Fruit fly (Drosophila melanogaster) whole organism, embryonic: ENCODE data around the gene CG5171.

ENCODE experiments used
- Adf1 ChIP-seq: fragments of 200-800 bp; sonication (Bioruptor generic); IDR thresholded peaks from 2 replicates; pipeline ENCODE4 v1.3.6; 2022; ENCODE audit warnings: missing biosample characterization, missing genetic modification characterization
- Asciz ChIP-seq: fragments of 200-800 bp; sonication (Bioruptor generic); optimal IDR thresholded peaks from 2 replicates; lab custom pipeline; 2017; ENCODE audit warnings: missing biosample characterization, mild to moderate bottlenecking, missing genetic modification characterization, missing genetic modification reagents
- Atf3 ChIP-seq: fragments of 200-800 bp; sonication (Bioruptor generic); optimal IDR thresholded peaks from 3 replicates; lab custom pipeline; 2016; ENCODE audit warnings: missing biosample characterization, missing genetic modification characterization
- Atf6 ChIP-seq: fragments of 200-800 bp; sonication (Bioruptor generic); IDR thresholded peaks from 2 replicates; pipeline ENCODE4 v1.3.6; 2022; ENCODE audit warnings: missing biosample characterization, missing genetic modification characterization
- BtbVII ChIP-seq: fragments of 200-800 bp; sonication (Bioruptor generic); optimal IDR thresholded peaks from 3 replicates; lab custom pipeline; 2017; ENCODE audit warnings: missing biosample characterization, mild to moderate bottlenecking, missing genetic modification characterization
- CG11247 ChIP-seq: fragments of 200-800 bp; sonication (Bioruptor generic); IDR thresholded peaks from 2 replicates; pipeline ENCODE4 v1.3.6; 2022; ENCODE audit warnings: missing biosample characterization, missing genetic modification characterization
- CG11504 ChIP-seq: fragments of 200-800 bp; sonication (Bioruptor generic); optimal IDR thresholded peaks from 3 replicates; lab custom pipeline; 2019; ENCODE audit warnings: missing biosample characterization, mild to moderate bottlenecking, missing genetic modification characterization, moderate library complexity
- CG13775 ChIP-seq: fragments of 200-800 bp; sonication (Bioruptor generic); optimal IDR thresholded peaks from 3 replicates; lab custom pipeline; 2017; ENCODE audit warnings: missing biosample characterization, mild to moderate bottlenecking, missing genetic modification characterization
- CG15479 ChIP-seq: fragments of 200-800 bp; sonication (Bioruptor generic); optimal IDR thresholded peaks from 3 replicates; lab custom pipeline; 2019; ENCODE audit warnings: missing biosample characterization, mild to moderate bottlenecking, missing genetic modification characterization, moderate library complexity
- CG16813 ChIP-seq: fragments of 200-800 bp; sonication (Bioruptor generic); IDR thresholded peaks from 3 replicates; pipeline ENCODE4 v1.3.6; 2022; ENCODE audit warnings: missing biosample characterization, missing genetic modification characterization; ENCODE audit not compliant: partially characterized antibody
- CG1792 ChIP-seq: fragments of 200-800 bp; sonication (Bioruptor generic); optimal IDR thresholded peaks from 2 replicates; lab custom pipeline; 2016; ENCODE audit warnings: missing biosample characterization, missing genetic modification characterization
- CG2889 ChIP-seq: fragments of 200-800 bp; sonication (Bioruptor generic); IDR thresholded peaks from 3 replicates; pipeline ENCODE4 v1.3.6; 2022; ENCODE audit warnings: missing biosample characterization, missing genetic modification characterization
- CG3163 ChIP-seq: fragments of 200-800 bp; sonication (Bioruptor generic); optimal IDR thresholded peaks from 3 replicates; lab custom pipeline; 2016; ENCODE audit warnings: missing biosample characterization, missing genetic modification characterization
- CG32532 ChIP-seq: fragments of 200-800 bp; sonication (Bioruptor generic); IDR thresholded peaks from 2 replicates; pipeline ENCODE4 v1.3.6; 2022; ENCODE audit warnings: missing biosample characterization, missing genetic modification characterization
- CG34376 ChIP-seq: fragments of 200-800 bp; sonication (Bioruptor generic); optimal IDR thresholded peaks from 2 replicates; lab custom pipeline; 2018; ENCODE audit warnings: missing biosample characterization, mild to moderate bottlenecking, missing genetic modification characterization
- CG3726 ChIP-seq: fragments of 200-800 bp; sonication (Bioruptor generic); IDR thresholded peaks from 3 replicates; pipeline ENCODE4, ENCODE4 v1.3.6; 2022; ENCODE audit warnings: missing biosample characterization, missing genetic modification characterization
- CG5953 ChIP-seq: fragments of 200-800 bp; sonication (Bioruptor generic); IDR thresholded peaks from 2 replicates; pipeline ENCODE4 v1.3.6; 2022; ENCODE audit warnings: missing biosample characterization, missing genetic modification characterization
- CG6175 ChIP-seq: fragments of 200-800 bp; sonication (Bioruptor generic); IDR thresholded peaks from 3 replicates; pipeline ENCODE4 v1.3.6; 2022; ENCODE audit warnings: missing biosample characterization, missing genetic modification characterization
- CG8089 ChIP-seq: fragments of 200-800 bp; sonication (Bioruptor generic); optimal IDR thresholded peaks from 3 replicates; lab custom pipeline; 2016; ENCODE audit warnings: missing biosample characterization, missing genetic modification characterization
- CG8478 ChIP-seq: fragments of >200 bp; optimal IDR thresholded peaks from 2 replicates; lab custom pipeline; 2018
- CG9932 ChIP-seq: fragments of 200-800 bp; sonication (Bioruptor generic); IDR thresholded peaks from 2 replicates; pipeline ENCODE4 v1.3.6; 2022; ENCODE audit warnings: missing biosample characterization, missing genetic modification characterization
- Dad ChIP-seq: fragments of 200-800 bp; sonication (Bioruptor generic); optimal IDR thresholded peaks from 3 replicates; lab custom pipeline; 2016; ENCODE audit warnings: missing biosample characterization, missing genetic modification characterization
- Dref ChIP-seq: fragments of 200-800 bp; sonication (Bioruptor generic); IDR thresholded peaks from 2 replicates; pipeline ENCODE4 v1.3.6; 2022; ENCODE audit warnings: missing biosample characterization, missing genetic modification characterization
- Gsc ChIP-seq: fragments of 200-800 bp; sonication (Bioruptor generic); IDR thresholded peaks from 2 replicates; pipeline ENCODE4 v1.3.6; 2022; ENCODE audit warnings: missing biosample characterization, missing genetic modification characterization
- MTF-1 ChIP-seq: fragments of 200-800 bp; sonication (Bioruptor generic); optimal IDR thresholded peaks from 2 replicates; lab custom pipeline; 2018; ENCODE audit warnings: missing biosample characterization, mild to moderate bottlenecking, missing genetic modification characterization, borderline replicate concordance
- Med ChIP-seq: fragments of 200-800 bp; sonication (Bioruptor generic); peaks from one replicate; lab custom pipeline; 2016; ENCODE audit warnings: missing biosample characterization, missing genetic modification characterization, mild to moderate bottlenecking, inconsistent platforms, moderate library complexity
- Mes4 ChIP-seq: fragments of 200-800 bp; sonication (Bioruptor generic); optimal IDR thresholded peaks from 2 replicates; lab custom pipeline; 2016; ENCODE audit warnings: missing biosample characterization, missing genetic modification characterization
- Optix ChIP-seq: fragments of 200-800 bp; sonication (Bioruptor generic); IDR thresholded peaks from 3 replicates; pipeline ENCODE4 v1.3.6; 2022; ENCODE audit warnings: missing biosample characterization, missing genetic modification characterization
- Pdp1 ChIP-seq, 2 experiments: fragments of 200-800 bp; sonication (Bioruptor generic); optimal IDR thresholded peaks; 3 replicates each; lab custom pipeline; 2016; ENCODE audit warnings: missing biosample characterization in 2 of 2, missing genetic modification characterization in 2 of 2, mild to moderate bottlenecking in 1 of 2, moderate library complexity in 1 of 2
- Six4 ChIP-seq: fragments of 200-800 bp; sonication (Bioruptor generic); optimal IDR thresholded peaks from 2 replicates; lab custom pipeline; 2016; ENCODE audit warnings: missing biosample characterization, missing genetic modification characterization
- Sox100B ChIP-seq: fragments of 200-800 bp; sonication (Bioruptor generic); optimal IDR thresholded peaks from 3 replicates; lab custom pipeline; 2018; ENCODE audit warnings: missing biosample characterization, mild to moderate bottlenecking, missing genetic modification characterization
- Sry-β ChIP-seq: fragments of 200-800 bp; sonication (Bioruptor generic); optimal IDR thresholded peaks from 2 replicates; lab custom pipeline; 2018; ENCODE audit warnings: missing biosample characterization, mild to moderate bottlenecking, missing genetic modification characterization, moderate library complexity
- Ssrp ChIP-seq: fragments of 200-800 bp; sonication (Bioruptor generic); optimal IDR thresholded peaks from 2 replicates; lab custom pipeline; 2018; ENCODE audit warnings: missing biosample characterization, mild to moderate bottlenecking, missing genetic modification characterization, moderate library complexity
- ab ChIP-seq: fragments of 200-800 bp; sonication (Bioruptor generic); optimal IDR thresholded peaks from 2 replicates; lab custom pipeline; 2016; ENCODE audit warnings: missing biosample characterization, missing genetic modification characterization
- br ChIP-seq: fragments of >200 bp; optimal IDR thresholded peaks from 2 replicates; lab custom pipeline; 2017
- chm ChIP-seq: fragments of 200-800 bp; sonication (Bioruptor generic); IDR thresholded peaks from 2 replicates; pipeline ENCODE4 v1.3.6; 2022; ENCODE audit warnings: missing biosample characterization, missing genetic modification characterization
- crol ChIP-seq: fragments of 200-800 bp; sonication (Bioruptor generic); IDR thresholded peaks from 2 replicates; pipeline ENCODE4 v1.3.6; 2022; ENCODE audit warnings: missing biosample characterization, missing genetic modification characterization
- dimm ChIP-seq: fragments of 200-800 bp; sonication (Bioruptor generic); IDR thresholded peaks from 2 replicates; pipeline ENCODE4 v1.3.6; 2022; ENCODE audit warnings: missing biosample characterization, missing genetic modification characterization
- eve ChIP-seq, 2 experiments: fragments of >200 bp; optimal IDR thresholded peaks; 2 replicates each; lab custom pipeline; 2017; ENCODE audit warnings: missing biosample characterization in 2 of 2, missing genetic modification characterization in 2 of 2
- exex ChIP-seq: fragments of 200-800 bp; sonication (Bioruptor generic); optimal IDR thresholded peaks from 4 replicates; lab custom pipeline; 2018; ENCODE audit warnings: missing biosample characterization, mild to moderate bottlenecking, missing genetic modification characterization, moderate library complexity
- fd102C ChIP-seq: fragments of 200-800 bp; sonication (Bioruptor generic); optimal IDR thresholded peaks from 2 replicates; lab custom pipeline; 2018; ENCODE audit warnings: missing biosample characterization, mild to moderate bottlenecking, missing genetic modification characterization, moderate library complexity
- ftz-f1 ChIP-seq: fragments of 200-800 bp; sonication (Bioruptor generic); optimal IDR thresholded peaks from 2 replicates; lab custom pipeline; 2016; ENCODE audit warnings: missing biosample characterization, missing genetic modification characterization
- gem ChIP-seq: fragments of 200-800 bp; sonication (Bioruptor generic); optimal IDR thresholded peaks from 2 replicates; lab custom pipeline; 2019; ENCODE audit warnings: missing biosample characterization, mild to moderate bottlenecking, missing genetic modification characterization, moderate library complexity
- klu ChIP-seq: fragments of 200-800 bp; sonication (Bioruptor generic); IDR thresholded peaks from 2 replicates; pipeline ENCODE4 v1.3.6; 2022; ENCODE audit warnings: missing biosample characterization, missing genetic modification characterization
- pan ChIP-seq, 4 experiments: fragments of >200 bp in 3 of 4; fragments of 200-800 bp in 1 of 4; sonication (Bioruptor generic) in 1 of 4; optimal IDR thresholded peaks in 3 of 4; IDR thresholded peaks in 1 of 4; 2 replicates each; pipeline versions ENCODE4 v1.3.6 to Lab custom; 2017 to 2022; ENCODE audit warnings: missing biosample characterization in 2 of 4, missing genetic modification characterization in 2 of 4, mixed read lengths in 1 of 4
- ro ChIP-seq: fragments of 200-800 bp; sonication (Bioruptor generic); IDR thresholded peaks from 2 replicates; pipeline ENCODE4 v1.3.6; 2022; ENCODE audit warnings: missing biosample characterization, missing genetic modification characterization
- slou ChIP-seq: fragments of 200-800 bp; sonication (Bioruptor generic); optimal IDR thresholded peaks from 3 replicates; lab custom pipeline; 2016; ENCODE audit warnings: missing biosample characterization, missing genetic modification characterization
- tap ChIP-seq: fragments of 200-800 bp; optimal IDR thresholded peaks from 3 replicates; lab custom pipeline; 2019; ENCODE audit warnings: missing biosample characterization, mild to moderate bottlenecking, missing genetic modification characterization, moderate library complexity
- tgo ChIP-seq: fragments of 200-800 bp; sonication (Bioruptor generic); IDR thresholded peaks from 3 replicates; pipeline ENCODE4 v1.3.6; 2022; ENCODE audit warnings: missing biosample characterization, missing genetic modification characterization
- toy ChIP-seq: fragments of 200-800 bp; sonication (Bioruptor generic); IDR thresholded peaks from 2 replicates; pipeline ENCODE4 v1.3.6; 2022; ENCODE audit warnings: missing biosample characterization, missing genetic modification characterization
- vfl ChIP-seq: fragments of 200-800 bp; sonication (Bioruptor generic); optimal IDR thresholded peaks from 2 replicates; lab custom pipeline; 2016; ENCODE audit warnings: missing biosample characterization, missing genetic modification characterization

The CG5171 gene

DNA sequence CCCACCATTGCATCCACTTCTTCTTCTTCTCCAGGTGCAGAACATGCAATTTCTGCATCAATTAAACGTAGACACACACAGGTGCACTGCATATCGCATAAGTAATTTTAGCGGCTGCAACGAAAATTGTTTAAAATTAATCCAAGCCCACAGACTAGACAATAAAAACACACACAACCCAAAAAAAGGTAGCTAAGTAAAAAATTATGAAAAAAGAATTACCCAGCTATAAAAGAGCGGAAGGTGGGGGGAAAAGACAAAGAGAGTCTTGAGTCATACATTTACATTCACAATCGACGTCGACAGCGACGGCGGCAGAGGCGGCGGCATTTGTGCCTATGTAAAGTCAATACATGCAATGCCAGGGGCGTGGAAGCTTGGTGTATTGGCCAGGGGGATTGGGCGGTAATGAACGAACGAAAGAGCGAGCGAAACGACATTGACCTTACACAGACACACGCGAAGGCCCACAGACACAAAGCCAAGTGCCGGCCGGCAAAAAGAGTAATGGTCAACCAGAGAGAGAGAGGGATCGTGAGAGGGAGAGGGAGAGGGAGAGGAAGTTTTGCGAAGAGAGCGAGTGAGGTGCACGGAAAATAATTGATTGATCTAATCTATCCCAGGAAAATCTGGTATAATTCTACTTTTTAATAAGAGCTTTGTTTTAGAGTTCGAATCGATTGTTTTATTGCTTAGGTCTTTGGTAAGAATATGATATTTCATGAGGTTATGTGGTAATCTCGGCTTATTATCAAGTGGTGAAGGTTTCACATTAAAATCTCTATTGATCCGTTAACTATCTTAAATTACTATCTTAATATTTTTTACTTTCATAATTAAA lies 17.2 kb downstream of the CG5171 start (continued):
- no peak for TF ChIP-seq Atf3 (GFP tag; lab: Kevin White, UChicago)
- TF ChIP-seq CG3163 (GFP tag; lab: Kevin White, UChicago): peak; percentile 46
- no peak for TF ChIP-seq Optix (GFP tag; lab: Robert Waterston, UW)
- no peak for TF ChIP-seq fd102C (GFP tag; lab: Kevin White, UChicago)
- 0 out of 2 replicates have a peak, but pooled peaks have one; percentile 18 for TF ChIP-seq CG9932 (GFP tag; lab: Robert Waterston, UW)
- no peak for TF ChIP-seq vfl (GFP tag; lab: Kevin White, UChicago)
- TF ChIP-seq toy (GFP tag; lab: Robert Waterston, UW): no peak
- no peak for TF ChIP-seq tap (tag; lab: Kevin White, UChicago)
- TF ChIP-seq klu (GFP tag; lab: Robert Waterston, UW): no peak
- TF ChIP-seq Med: peak; percentile 81
- TF ChIP-seq exex (tag; lab: Kevin White, UChicago): no peak
- peak; percentile 26 for TF ChIP-seq gem (tag; lab: Kevin White, UChicago)
- TF ChIP-seq ab: no peak
- TF ChIP-seq Mes4 (GFP tag; lab: Kevin White, UChicago): no peak
- no peak for TF ChIP-seq Ssrp (tag; lab: Kevin White, UChicago)
- TF ChIP-seq Gsc (GFP tag; lab: Robert Waterston, UW): no peak
- TF ChIP-seq CG2889 (GFP tag; lab: Robert Waterston, UW): no peak
- TF ChIP-seq CG3726 (GFP tag; lab: Robert Waterston, UW): no peak
- no peak for TF ChIP-seq CG5953 (GFP tag; lab: Robert Waterston, UW)
- no peak for TF ChIP-seq ro (GFP tag; lab: Robert Waterston, UW)
- no peak for TF ChIP-seq Asciz (GFP tag; lab: Kevin White, UChicago)
- no peak for TF ChIP-seq Pdp1 (GFP tag; optimal IDR thresholded peaks at IDR 0.05; lab: Kevin White, UChicago)
- TF ChIP-seq CG6175: no peak
- TF ChIP-seq CG1792 (GFP tag; lab: Kevin White, UChicago): no peak
- TF ChIP-seq crol: peak; percentile 84
- no peak for TF ChIP-seq Sox100B (GFP tag; lab: Kevin White, UChicago)
- TF ChIP-seq pan (optimal IDR thresholded peaks at IDR 0.05; lab: Kevin White, UChicago): no peak
- no peak for TF ChIP-seq pan (GFP tag; optimal IDR thresholded peaks at IDR 0.05 in 1 of 2, IDR thresholded peaks at IDR 0.05 in 1 of 2)
- TF ChIP-seq CG15479 (GFP tag; lab: Kevin White, UChicago): peak; percentile 9
- TF ChIP-seq chm: peak; percentile 63; the same call in 1 of the 2 replicates
- TF ChIP-seq CG32532 (GFP tag; lab: Robert Waterston, UW): no peak
- TF ChIP-seq tgo (GFP tag; lab: Robert Waterston, UW): 0 out of 3 replicates have a peak, but pooled peaks have one; percentile 14
- no peak for TF ChIP-seq CG11247
- no peak for TF ChIP-seq BtbVII (GFP tag; lab: Kevin White, UChicago)
- no peak for TF ChIP-seq slou
- TF ChIP-seq Dref (GFP tag; lab: Robert Waterston, UW): no peak
- TF ChIP-seq CG11504 (tag; lab: Kevin White, UChicago): no peak
- TF ChIP-seq Adf1 (GFP tag; lab: Robert Waterston, UW): peak; percentile 88
- TF ChIP-seq Six4 (GFP tag; lab: Kevin White, UChicago): no peak
- TF ChIP-seq Atf6 (GFP tag; lab: Robert Waterston, UW): no peak
- no peak for TF ChIP-seq CG8478 (lab: Kevin White, UChicago)
- TF ChIP-seq MTF-1 (GFP tag; lab: Kevin White, UChicago): no peak
- TF ChIP-seq eve (GFP tag; optimal IDR thresholded peaks at IDR 0.05; lab: Kevin White, UChicago): no peak
- TF ChIP-seq CG16813: no peak
- no peak for TF ChIP-seq Dad (GFP tag; lab: Kevin White, UChicago)
- no peak for TF ChIP-seq Sry-β (GFP tag; lab: Kevin White, UChicago)
- TF ChIP-seq CG8089 (GFP tag; lab: Kevin White, UChicago): no peak
- TF ChIP-seq br (lab: Kevin White, UChicago): no peak
- no peak for TF ChIP-seq dimm (GFP tag; lab: Robert Waterston, UW)
- TF ChIP-seq CG13775: no peak
- peak; percentile 87 for TF ChIP-seq ftz-f1 (GFP tag; lab: Kevin White, UChicago)
- no peak for TF ChIP-seq CG34376
